Fruit fly (Drosophila melanogaster) whole organism, embryonic: ENCODE results near the gene CG6005.

Source experiments
- Antp ChIP-seq: fragments of 200-800 bp; sonication (Bioruptor generic); optimal IDR thresholded peaks from 3 replicates; lab custom pipeline; 2016; ENCODE audit warnings: missing biosample characterization, missing genetic modification characterization
- CG10209 ChIP-seq: fragments of 200-800 bp; sonication (Bioruptor generic); optimal IDR thresholded peaks from 3 replicates; lab custom pipeline; 2017; ENCODE audit warnings: missing biosample characterization, mild to moderate bottlenecking, missing genetic modification characterization, missing genetic modification reagents
- CG10431 ChIP-seq: fragments of 200-800 bp; sonication (Bioruptor generic); optimal IDR thresholded peaks from 3 replicates; lab custom pipeline; 2018; ENCODE audit warnings: missing biosample characterization, mild to moderate bottlenecking, missing genetic modification characterization
- CG10654 ChIP-seq: fragments of 200-800 bp; sonication (Bioruptor generic); optimal IDR thresholded peaks from 2 replicates; lab custom pipeline; 2016; ENCODE audit warnings: missing biosample characterization, missing genetic modification characterization
- CG11695 ChIP-seq: fragments of 200-800 bp; sonication (Bioruptor generic); IDR thresholded peaks from 3 replicates; pipeline ENCODE4 v1.3.6; 2022; ENCODE audit warnings: missing biosample characterization, missing genetic modification characterization
- CG12104 ChIP-seq: fragments of 200-800 bp; sonication (Bioruptor generic); optimal IDR thresholded peaks from 3 replicates; lab custom pipeline; 2016; ENCODE audit warnings: missing biosample characterization, missing genetic modification characterization
- CG13424 ChIP-seq: fragments of 200-800 bp; sonication (Bioruptor generic); optimal IDR thresholded peaks from 2 replicates; lab custom pipeline; 2019; ENCODE audit warnings: missing biosample characterization, mild to moderate bottlenecking, missing genetic modification characterization, moderate library complexity
- CG14441 ChIP-seq: fragments of 200-800 bp; sonication (Bioruptor generic); IDR thresholded peaks from 2 replicates; pipeline ENCODE4 v1.3.6; 2022; ENCODE audit warnings: missing biosample characterization, missing genetic modification characterization
- CG1529 ChIP-seq: fragments of 200-800 bp; sonication (Bioruptor generic); optimal IDR thresholded peaks from 3 replicates; lab custom pipeline; 2018; ENCODE audit warnings: missing biosample characterization, missing genetic modification characterization
- CG15514 ChIP-seq: fragments of 200-800 bp; sonication (Bioruptor generic); optimal IDR thresholded peaks from 3 replicates; lab custom pipeline; 2017; ENCODE audit warnings: missing biosample characterization, missing genetic modification characterization, mild to moderate bottlenecking, moderate library complexity, missing genetic modification reagents
- CG16779 ChIP-seq: fragments of 200-800 bp; sonication (Bioruptor generic); IDR thresholded peaks from 2 replicates; pipeline ENCODE4 v1.3.6; 2022; ENCODE audit warnings: missing biosample characterization, missing genetic modification characterization
- CG17186 ChIP-seq: fragments of 200-800 bp; sonication (Bioruptor generic); optimal IDR thresholded peaks from 3 replicates; lab custom pipeline; 2017; ENCODE audit warnings: missing biosample characterization, missing genetic modification reagents, missing genetic modification characterization
- CG17829 ChIP-seq: fragments of 200-800 bp; optimal IDR thresholded peaks from 2 replicates; lab custom pipeline; 2019; ENCODE audit warnings: missing biosample characterization, mild to moderate bottlenecking, missing genetic modification characterization, moderate library complexity
- CG18599 ChIP-seq: fragments of 200-800 bp; sonication (Bioruptor generic); optimal IDR thresholded peaks from 3 replicates; lab custom pipeline; 2017; ENCODE audit warnings: missing biosample characterization, missing genetic modification characterization, mild to moderate bottlenecking, moderate library complexity, missing genetic modification reagents
- CG2199 ChIP-seq: fragments of 200-800 bp; sonication (Bioruptor generic); IDR thresholded peaks from 3 replicates; pipeline ENCODE4 v1.3.6; 2022; ENCODE audit warnings: missing biosample characterization, missing genetic modification characterization
- CG3163 ChIP-seq: fragments of 200-800 bp; sonication (Bioruptor generic); optimal IDR thresholded peaks from 3 replicates; lab custom pipeline; 2016; ENCODE audit warnings: missing biosample characterization, missing genetic modification characterization
- CG3847 ChIP-seq: fragments of 200-800 bp; sonication (Bioruptor generic); IDR thresholded peaks from 2 replicates; pipeline ENCODE4 v1.3.6; 2022; ENCODE audit warnings: missing biosample characterization, missing genetic modification characterization
- CG5180 ChIP-seq: fragments of 200-800 bp; sonication (Bioruptor generic); optimal IDR thresholded peaks from 3 replicates; lab custom pipeline; 2017; ENCODE audit warnings: missing biosample characterization, missing genetic modification characterization, mild to moderate bottlenecking, moderate library complexity, missing genetic modification reagents
- CG6254 ChIP-seq: fragments of 200-800 bp; sonication (Bioruptor generic); optimal IDR thresholded peaks from 3 replicates; lab custom pipeline; 2017; ENCODE audit warnings: mild to moderate bottlenecking, missing biosample characterization, missing genetic modification reagents, missing genetic modification characterization
- CG7839 ChIP-seq: fragments of 200-800 bp; sonication (Bioruptor generic); optimal IDR thresholded peaks from 3 replicates; lab custom pipeline; 2018; ENCODE audit warnings: missing biosample characterization, mild to moderate bottlenecking, missing genetic modification characterization, moderate library complexity
- CG9727 ChIP-seq: fragments of 200-800 bp; sonication (Bioruptor generic); optimal IDR thresholded peaks from 3 replicates; lab custom pipeline; 2017; ENCODE audit warnings: missing biosample characterization, mild to moderate bottlenecking, missing genetic modification characterization
- Dek ChIP-seq: fragments of 200-800 bp; sonication (Bioruptor generic); optimal IDR thresholded peaks from 3 replicates; lab custom pipeline; 2019; ENCODE audit warnings: missing biosample characterization, mild to moderate bottlenecking, missing genetic modification characterization, moderate library complexity
- Fer2 ChIP-seq: fragments of 200-800 bp; sonication (Bioruptor generic); optimal IDR thresholded peaks from 2 replicates; lab custom pipeline; 2018; ENCODE audit warnings: missing biosample characterization, mild to moderate bottlenecking, missing genetic modification characterization, moderate library complexity
- H15 ChIP-seq: fragments of 200-800 bp; sonication (Bioruptor generic); IDR thresholded peaks from 3 replicates; pipeline ENCODE4 v1.3.6; 2022; ENCODE audit warnings: missing biosample characterization, missing genetic modification characterization
- Hsf ChIP-seq: fragments of 200-800 bp; sonication (Bioruptor generic); optimal IDR thresholded peaks from 3 replicates; lab custom pipeline; 2016; ENCODE audit warnings: missing biosample characterization, missing genetic modification characterization
- Jarid2 ChIP-seq: fragments of 200-800 bp; sonication (Bioruptor generic); optimal IDR thresholded peaks from 3 replicates; lab custom pipeline; 2017; ENCODE audit warnings: mild to moderate bottlenecking, missing biosample characterization, missing genetic modification reagents, missing genetic modification characterization
- Lpt ChIP-seq: fragments of >200 bp; optimal IDR thresholded peaks from 2 replicates; lab custom pipeline; 2018; ENCODE audit warnings: missing biosample characterization, missing genetic modification characterization
- MESR4 ChIP-seq: fragments of 200-800 bp; sonication (Bioruptor generic); optimal IDR thresholded peaks from 2 replicates; lab custom pipeline; 2018; ENCODE audit warnings: missing biosample characterization, mild to moderate bottlenecking, missing genetic modification characterization, moderate library complexity
- MTF-1 ChIP-seq: fragments of 200-800 bp; sonication (Bioruptor generic); optimal IDR thresholded peaks from 2 replicates; lab custom pipeline; 2018; ENCODE audit warnings: missing biosample characterization, mild to moderate bottlenecking, missing genetic modification characterization, borderline replicate concordance
- Max ChIP-seq: fragments of 200-800 bp; sonication (Bioruptor generic); optimal IDR thresholded peaks from 2 replicates; lab custom pipeline; 2016; ENCODE audit warnings: missing biosample characterization, mild to moderate bottlenecking, missing genetic modification characterization
- Meics ChIP-seq: fragments of 200-800 bp; sonication (Bioruptor generic); optimal IDR thresholded peaks from 2 replicates; lab custom pipeline; 2017; ENCODE audit warnings: missing biosample characterization, mild to moderate bottlenecking, missing genetic modification characterization
- Trl ChIP-seq, 3 experiments: fragments of >200 bp in 2 of 3; fragments of 200-800 bp in 1 of 3; sonication (Bioruptor generic) in 1 of 3; optimal IDR thresholded peaks; 2 replicates in 1 of 3; 3 replicates in 2 of 3; lab custom pipeline; 2016 to 2017; ENCODE audit warnings: missing biosample characterization in 1 of 3, missing genetic modification characterization in 1 of 3
- amos ChIP-seq: fragments of 200-800 bp; sonication (Bioruptor generic); IDR thresholded peaks from 2 replicates; pipeline ENCODE4 v1.3.6; 2022; ENCODE audit warnings: missing biosample characterization, missing genetic modification characterization; ENCODE audit not compliant: partially characterized antibody
- ara ChIP-seq: fragments of 200-800 bp; sonication (Bioruptor generic); IDR thresholded peaks from 2 replicates; pipeline ENCODE4 v1.3.6; 2022; ENCODE audit warnings: missing biosample characterization, missing genetic modification characterization
- bigmax ChIP-seq: fragments of 200-800 bp; sonication (Bioruptor generic); optimal IDR thresholded peaks from 2 replicates; lab custom pipeline; 2018; ENCODE audit warnings: missing biosample characterization, mild to moderate bottlenecking, missing genetic modification characterization
- bowl ChIP-seq: fragments of 200-800 bp; sonication (Bioruptor generic); IDR thresholded peaks from 2 replicates; pipeline ENCODE4 v1.3.6; 2022; ENCODE audit warnings: missing biosample characterization, missing genetic modification characterization
- crc ChIP-seq: fragments of 200-800 bp; sonication (Bioruptor generic); optimal IDR thresholded peaks from 2 replicates; lab custom pipeline; 2016; ENCODE audit warnings: missing biosample characterization, missing genetic modification characterization
- en ChIP-seq: fragments of 200-800 bp; sonication (Bioruptor generic); optimal IDR thresholded peaks from 2 replicates; lab custom pipeline; 2016; ENCODE audit warnings: missing biosample characterization, missing genetic modification characterization
- fd96Cb ChIP-seq: fragments of 200-800 bp; sonication (Bioruptor generic); optimal IDR thresholded peaks from 2 replicates; lab custom pipeline; 2018; ENCODE audit warnings: missing biosample characterization, mild to moderate bottlenecking, missing genetic modification characterization, moderate library complexity
- gcm ChIP-seq: fragments of 200-800 bp; sonication (Bioruptor generic); optimal IDR thresholded peaks from 2 replicates; lab custom pipeline; 2019; ENCODE audit warnings: missing biosample characterization, mild to moderate bottlenecking, missing genetic modification characterization, moderate library complexity
- gcm2 ChIP-seq: fragments of 200-800 bp; sonication (Bioruptor generic); optimal IDR thresholded peaks from 2 replicates; lab custom pipeline; 2016; ENCODE audit warnings: missing biosample characterization, missing genetic modification characterization
- nerfin-2 ChIP-seq: fragments of 200-800 bp; sonication (Bioruptor generic); IDR thresholded peaks from 2 replicates; pipeline ENCODE4 v1.3.6; 2022; ENCODE audit warnings: missing biosample characterization, missing genetic modification characterization; ENCODE audit not compliant: partially characterized antibody
- nmo ChIP-seq: fragments of 200-800 bp; sonication (Bioruptor generic); optimal IDR thresholded peaks from 2 replicates; lab custom pipeline; 2018; ENCODE audit warnings: missing biosample characterization, mild to moderate bottlenecking, missing genetic modification characterization, moderate library complexity
- sd ChIP-seq: fragments of 200-800 bp; sonication (Bioruptor generic); optimal IDR thresholded peaks from 3 replicates; lab custom pipeline; 2018; ENCODE audit warnings: missing biosample characterization, mild to moderate bottlenecking, missing genetic modification characterization, moderate library complexity
- sens ChIP-seq: fragments of 200-800 bp; sonication (Bioruptor generic); peaks from one replicate; lab custom pipeline; 2016; ENCODE audit warnings: missing biosample characterization, missing genetic modification characterization
- sna ChIP-seq: fragments of 200-800 bp; sonication (Bioruptor generic); IDR thresholded peaks from 2 replicates; pipeline ENCODE4 v1.3.6; 2022; ENCODE audit warnings: missing biosample characterization, missing genetic modification characterization; ENCODE audit not compliant: partially characterized antibody
- stwl ChIP-seq: fragments of 200-800 bp; sonication (Bioruptor generic); optimal IDR thresholded peaks from 3 replicates; lab custom pipeline; 2018; ENCODE audit warnings: missing biosample characterization, mild to moderate bottlenecking, missing genetic modification characterization, moderate library complexity
- tll ChIP-seq, 2 experiments: fragments of 200-800 bp in 1 of 2; fragments of >200 bp in 1 of 2; sonication (Bioruptor generic) in 1 of 2; optimal IDR thresholded peaks; 2 replicates each; lab custom pipeline; 2017 to 2019; ENCODE audit warnings: missing biosample characterization in 2 of 2, missing genetic modification characterization in 2 of 2, mild to moderate bottlenecking in 1 of 2, moderate library complexity in 1 of 2
- unc-4 ChIP-seq: fragments of 200-800 bp; sonication (Bioruptor generic); IDR thresholded peaks from 2 replicates; pipeline ENCODE4 v1.3.6; 2022; ENCODE audit warnings: missing biosample characterization, missing genetic modification characterization; ENCODE audit not compliant: partially characterized antibody

Gene CG6005

DNA sequence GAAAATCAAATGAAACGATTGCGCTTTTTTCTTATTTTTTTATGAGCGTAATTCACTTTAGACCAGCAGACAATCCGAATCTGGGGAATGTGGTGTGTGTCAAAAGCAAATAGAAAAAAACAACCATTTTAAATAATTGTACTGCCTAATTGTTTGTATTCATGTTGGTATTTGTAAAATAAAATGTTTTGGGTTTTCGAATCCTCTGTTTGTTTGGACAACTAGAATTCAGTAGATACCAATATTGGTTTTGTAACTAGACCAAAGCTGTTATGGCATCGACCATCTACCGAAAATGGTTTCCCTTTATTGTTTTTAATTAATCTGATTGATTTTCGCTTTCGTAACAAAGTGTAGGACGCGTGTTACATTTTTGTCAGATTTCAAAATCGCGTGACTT lies 12.9 kb downstream of the CG6005 start (continued):
- no peak for TF ChIP-seq Trl (optimal IDR thresholded peaks at IDR 0.05; lab: Kevin White, UChicago)
- no peak for TF ChIP-seq Trl (GFP tag; optimal IDR thresholded peaks at IDR 0.05; lab: Kevin White, UChicago)
- no peak for TF ChIP-seq CG6254 (GFP tag; lab: Kevin White, UChicago)
- peak; percentile 10 for TF ChIP-seq nmo (GFP tag; lab: Kevin White, UChicago)
- no peak for TF ChIP-seq CG16779 (GFP tag; lab: Robert Waterston, UW)
- no peak for TF ChIP-seq stwl (tag; lab: Kevin White, UChicago)
- TF ChIP-seq gcm2 (GFP tag; lab: Kevin White, UChicago), result no peak
- no peak for TF ChIP-seq H15
- TF ChIP-seq Lpt (GFP tag; lab: Kevin White, UChicago), result no peak
- TF ChIP-seq Max (GFP tag; lab: Kevin White, UChicago), result peak; percentile 7
- peak; percentile 39 for TF ChIP-seq Meics (GFP tag; lab: Kevin White, UChicago)
- TF ChIP-seq CG11695 (GFP tag; lab: Robert Waterston, UW), result peak; percentile 41; the same call in 1 of the 3 replicates
- TF ChIP-seq CG7839 (tag; lab: Kevin White, UChicago), result peak; percentile 53
- TF ChIP-seq CG18599 (GFP tag; lab: Kevin White, UChicago), result peak; percentile 23
- TF ChIP-seq en (GFP tag; lab: Kevin White, UChicago), result no peak
- TF ChIP-seq CG13424 (tag; lab: Kevin White, UChicago), result no peak
- TF ChIP-seq CG5180 (GFP tag; lab: Kevin White, UChicago), result no peak
- TF ChIP-seq Jarid2, result peak; percentile 4
- peak in 1 of 2 experiments; percentile 36 for TF ChIP-seq tll (GFP tag; optimal IDR thresholded peaks at IDR 0.05; lab: Kevin White, UChicago)
- TF ChIP-seq CG14441 (GFP tag; lab: Robert Waterston, UW), result no peak
- no peak for TF ChIP-seq CG10654 (GFP tag; lab: Kevin White, UChicago)
- no peak for TF ChIP-seq bowl (GFP tag; lab: Robert Waterston, UW)
- no peak for TF ChIP-seq unc-4
- TF ChIP-seq CG2199, result no peak
- peak; percentile 33 for TF ChIP-seq sd
- TF ChIP-seq CG15514, result peak; percentile 9
- peak; percentile 42 for TF ChIP-seq CG9727 (GFP tag; lab: Kevin White, UChicago)
- no peak for TF ChIP-seq bigmax
- TF ChIP-seq sna, result no peak
- no peak for TF ChIP-seq nerfin-2 (GFP tag; lab: Robert Waterston, UW)
- peak; percentile 36 for TF ChIP-seq CG10209 (GFP tag; lab: Kevin White, UChicago)
- TF ChIP-seq fd96Cb (tag; lab: Kevin White, UChicago), result no peak
- TF ChIP-seq MESR4 (GFP tag; lab: Kevin White, UChicago), result no peak
- no peak for TF ChIP-seq Dek (tag; lab: Kevin White, UChicago)
- no peak for TF ChIP-seq CG12104 (GFP tag; lab: Kevin White, UChicago)
- 0 out of 2 replicates have a peak, but pooled peaks have one; percentile 38 for TF ChIP-seq ara (GFP tag; lab: Robert Waterston, UW)
- no peak for TF ChIP-seq CG17829 (tag; lab: Kevin White, UChicago)
- TF ChIP-seq MTF-1, result no peak
- no peak for TF ChIP-seq amos (GFP tag; lab: Robert Waterston, UW)
- no peak for TF ChIP-seq CG1529 (GFP tag; lab: Kevin White, UChicago)
- TF ChIP-seq CG10431, result no peak
- no peak for TF ChIP-seq Hsf (GFP tag; lab: Kevin White, UChicago)
- no peak for TF ChIP-seq gcm (GFP tag; lab: Kevin White, UChicago)
- no peak for TF ChIP-seq crc
- no peak for TF ChIP-seq CG17186 (GFP tag; lab: Kevin White, UChicago)
- TF ChIP-seq sens, result peak; percentile 74
- no peak for TF ChIP-seq Antp (GFP tag; lab: Kevin White, UChicago)
- no peak for TF ChIP-seq Fer2 (tag; lab: Kevin White, UChicago)
- TF ChIP-seq CG3847 (GFP tag; lab: Robert Waterston, UW), result no peak
- TF ChIP-seq CG3163, result no peak
